Worm (Caenorhabditis elegans) whole organism, young adult: Measurements from ENCODE around the gene bicd-1.

Experiments used
- B0035.1 ChIP-seq: sonication (generic microtip); optimal IDR thresholded peaks from 2 replicates; lab custom pipeline; 2016; ENCODE audit warnings: missing genetic modification characterization, mild to moderate bottlenecking, missing compliant biosample characterization, missing genotype, missing genetic modification reagents
- B0261.1 ChIP-seq: sonication (generic microtip); optimal IDR thresholded peaks from 2 replicates; lab custom pipeline; 2016; ENCODE audit warnings: mild to moderate bottlenecking, missing genetic modification characterization, moderate library complexity, missing compliant biosample characterization
- B0336.3 ChIP-seq: fragments of 200-800 bp; sonication (Bioruptor generic); IDR thresholded peaks from 2 replicates; pipeline ENCODE4 v1.3.6; 2022; ENCODE audit warnings: missing genetic modification characterization, missing compliant biosample characterization
- D2030.7 ChIP-seq: fragments of 200-800 bp; sonication (Bioruptor generic); IDR thresholded peaks from 2 replicates; pipeline ENCODE4 v1.3.6; 2022; ENCODE audit warnings: missing genetic modification reagents, missing genetic modification characterization, missing compliant biosample characterization
- F23B12.7 ChIP-seq: sonication (generic microtip); optimal IDR thresholded peaks from 2 replicates; lab custom pipeline; 2017; ENCODE audit warnings: missing genetic modification characterization, mild to moderate bottlenecking, missing compliant biosample characterization, antibody characterized with exemption, moderate library complexity; ENCODE audit not compliant: insufficient read depth
- F33H1.4 ChIP-seq: fragments of 200-800 bp; sonication (Bioruptor generic); IDR thresholded peaks from 2 replicates; pipeline ENCODE4 v1.3.6; 2022; ENCODE audit warnings: missing genetic modification reagents, missing genetic modification characterization, missing compliant biosample characterization
- F57C9.4 ChIP-seq: sonication (generic microtip); optimal IDR thresholded peaks from 2 replicates; lab custom pipeline; 2017; ENCODE audit warnings: mild to moderate bottlenecking, missing genetic modification characterization, missing compliant biosample characterization
- Y56A3A.18 ChIP-seq: fragments of 200-800 bp; sonication (Bioruptor generic); IDR thresholded peaks from 2 replicates; pipeline ENCODE4 v1.3.6; 2022; ENCODE audit warnings: missing genetic modification reagents, missing genetic modification characterization, missing compliant biosample characterization
- Y67H2A.10 ChIP-seq: fragments of 200-800 bp; sonication (Bioruptor generic); conservative IDR thresholded peaks from 2 replicates; pipeline ENCODE4 v1.3.6; 2022; ENCODE audit warnings: missing genetic modification reagents, missing genetic modification characterization, missing compliant biosample characterization
- Y95B8A.8 ChIP-seq: fragments of 200-800 bp; sonication (Bioruptor generic); IDR thresholded peaks from 2 replicates; pipeline ENCODE4 v1.3.6; 2022; ENCODE audit warnings: missing genetic modification reagents, missing genetic modification characterization, missing compliant biosample characterization
- ZK185.1 ChIP-seq: sonication (generic microtip); optimal IDR thresholded peaks from 2 replicates; lab custom pipeline; 2016; ENCODE audit warnings: mild to moderate bottlenecking, missing genetic modification characterization, missing compliant biosample characterization; ENCODE audit not compliant: poor library complexity, severe bottlenecking
- atf-7 ChIP-seq: sonication (generic microtip); optimal IDR thresholded peaks from 2 replicates; lab custom pipeline; 2017; ENCODE audit warnings: mild to moderate bottlenecking, missing genetic modification characterization, missing compliant biosample characterization
- attf-5 ChIP-seq: fragments of 200-800 bp; sonication (Bioruptor generic); optimal IDR thresholded peaks from 2 replicates; lab custom pipeline; 2018; ENCODE audit warnings: mild to moderate bottlenecking, missing genetic modification characterization, missing compliant biosample characterization
- bed-1 ChIP-seq: fragments of 200-800 bp; sonication (Bioruptor generic); IDR thresholded peaks from 2 replicates; pipeline ENCODE4 v1.3.6; 2022; ENCODE audit warnings: missing genetic modification reagents, missing genetic modification characterization, missing compliant biosample characterization
- cebp-1 ChIP-seq, 2 experiments: fragments of 200-800 bp in 1 of 2; sonication (Bioruptor generic) in 1 of 2; sonication (generic microtip) in 1 of 2; IDR thresholded peaks in 1 of 2; optimal IDR thresholded peaks in 1 of 2; 2 replicates each; pipeline versions ENCODE4 v1.3.6 to Lab custom; 2017 to 2022; ENCODE audit warnings: missing compliant biosample characterization in 2 of 2, missing genetic modification characterization in 2 of 2, mild to moderate bottlenecking in 1 of 2, missing genetic modification reagents in 1 of 2, moderate library complexity in 1 of 2
- cebp-2 ChIP-seq: fragments of 200-800 bp; sonication (Bioruptor generic); IDR thresholded peaks from 2 replicates; pipeline ENCODE4 v1.3.6; 2022; ENCODE audit warnings: missing genetic modification characterization, missing compliant biosample characterization
- ceh-27 ChIP-seq: fragments of 200-800 bp; sonication (Bioruptor generic); optimal IDR thresholded peaks from 2 replicates; lab custom pipeline; 2018; ENCODE audit warnings: mild to moderate bottlenecking, missing genetic modification characterization, moderate library complexity, missing compliant biosample characterization
- ceh-40 ChIP-seq: fragments of 200-800 bp; sonication (Bioruptor generic); IDR thresholded peaks from 2 replicates; pipeline ENCODE4 v1.3.6; 2022; ENCODE audit warnings: missing genetic modification characterization, missing compliant biosample characterization
- dpl-1 ChIP-seq: fragments of 150-350 bp; optimal IDR thresholded peaks from 2 replicates; lab custom pipeline; 2014; ENCODE audit warnings: missing biosample characterization, missing genetic modification reagents, missing genetic modification characterization
- efl-1 ChIP-seq: fragments of 150-350 bp; optimal IDR thresholded peaks from 2 replicates; lab custom pipeline; 2014; ENCODE audit warnings: missing biosample characterization, missing genetic modification reagents, missing genetic modification characterization
- egrh-3 ChIP-seq: fragments of 200-800 bp; sonication (Bioruptor generic); IDR thresholded peaks from 2 replicates; pipeline ENCODE4 v1.3.6; 2022; ENCODE audit warnings: missing genetic modification reagents, missing genetic modification characterization, missing compliant biosample characterization
- ekl-4 ChIP-seq: fragments of 200-800 bp; sonication (Bioruptor generic); IDR thresholded peaks from 2 replicates; pipeline ENCODE4 v1.3.6; 2022; ENCODE audit warnings: missing genetic modification reagents, missing genetic modification characterization, missing compliant biosample characterization
- fkh-3 ChIP-seq: sonication (generic microtip); optimal IDR thresholded peaks from 2 replicates; lab custom pipeline; 2016; ENCODE audit warnings: mild to moderate bottlenecking, missing genetic modification characterization, missing compliant biosample characterization
- lin-35 ChIP-seq, 3 experiments: fragments of 150-350 bp in 2 of 3; sonication (generic microtip) in 1 of 3; optimal IDR thresholded peaks; 2 replicates each; lab custom pipeline; 2014 to 2018; ENCODE audit warnings: missing biosample characterization in 3 of 3, missing genetic modification characterization in 3 of 3, missing genetic modification reagents in 3 of 3
- lin-54 ChIP-seq: fragments of 200-800 bp; sonication (Bioruptor generic); optimal IDR thresholded peaks from 2 replicates; lab custom pipeline; 2018; ENCODE audit warnings: mild to moderate bottlenecking, missing genetic modification characterization, missing compliant biosample characterization
- madf-10 ChIP-seq: sonication (generic microtip); optimal IDR thresholded peaks from 2 replicates; lab custom pipeline; 2016; ENCODE audit warnings: mild to moderate bottlenecking, missing genetic modification characterization, missing compliant biosample characterization
- madf-6 ChIP-seq: fragments of 200-800 bp; sonication (Bioruptor generic); IDR thresholded peaks from 2 replicates; pipeline ENCODE4 v1.3.6; 2022; ENCODE audit warnings: missing genetic modification reagents, missing genetic modification characterization, missing compliant biosample characterization
- nfya-1 ChIP-seq: sonication (generic microtip); optimal IDR thresholded peaks from 2 replicates; lab custom pipeline; 2017; ENCODE audit warnings: antibody characterized with exemption, missing compliant biosample characterization, missing genetic modification characterization, borderline replicate concordance; ENCODE audit not compliant: insufficient read depth
- nhr-27 ChIP-seq: fragments of 200-800 bp; sonication (Bioruptor generic); optimal IDR thresholded peaks from 2 replicates; lab custom pipeline; 2018; ENCODE audit warnings: mild to moderate bottlenecking, missing genetic modification characterization, moderate library complexity, missing compliant biosample characterization
- nhr-80 ChIP-seq: sonication (generic microtip); optimal IDR thresholded peaks from 2 replicates; lab custom pipeline; 2016; ENCODE audit warnings: missing genetic modification characterization, missing compliant biosample characterization
- pha-4 ChIP-seq: fragments of 150-350 bp; sonication (generic microtip); optimal IDR thresholded peaks from 2 replicates; lab custom pipeline; 2014; ENCODE audit warnings: missing biosample characterization, missing genetic modification reagents, missing genetic modification characterization
- rpc-1 ChIP-seq, 2 experiments: fragments of 150-350 bp in 1 of 2; sonication (generic microtip) in 1 of 2; optimal IDR thresholded peaks; 2 replicates each; lab custom pipeline; 2014 to 2018; ENCODE audit warnings: missing biosample characterization in 1 of 2, missing genetic modification characterization in 1 of 2, missing genetic modification reagents in 1 of 2, missing genotype in 1 of 2
- snpc-4 ChIP-seq, 5 experiments: fragments of 150-350 bp in 1 of 5; sonication (generic microtip) in 4 of 5; optimal IDR thresholded peaks; 2 replicates each; lab custom pipeline; 2014 to 2018; ENCODE audit warnings: missing genetic modification characterization in 5 of 5, missing biosample characterization in 3 of 5, antibody characterized with exemption in 2 of 5, mild to moderate bottlenecking in 2 of 5, missing compliant biosample characterization in 2 of 5, missing genotype in 2 of 5, moderate library complexity in 2 of 5, missing genetic modification reagents in 1 of 5
- tbp1 ChIP-seq: fragments of 200-800 bp; sonication (Bioruptor generic); optimal IDR thresholded peaks from 2 replicates; lab custom pipeline; 2018; ENCODE audit warnings: mild to moderate bottlenecking, missing genetic modification characterization, missing compliant biosample characterization
- xnd-1 ChIP-seq: sonication (generic microtip); optimal IDR thresholded peaks from 2 replicates; lab custom pipeline; 2016; ENCODE audit warnings: missing genotype, missing genetic modification reagents, missing genetic modification characterization, missing compliant biosample characterization
- ztf-3 ChIP-seq: fragments of 200-800 bp; sonication (Bioruptor generic); optimal IDR thresholded peaks from 2 replicates; lab custom pipeline; 2018; ENCODE audit warnings: mild to moderate bottlenecking, missing genetic modification characterization, missing compliant biosample characterization

The bicd-1 gene

ce11 chrIV:6555388-6556330 lies 16.5 kb downstream of the bicd-1 start, which contains the start of gene paqr-1:
TSS of gene paqr-1 (minus strand) at chrIV:6555438.
- TF ChIP-seq lin-35 (GFP tag; optimal IDR thresholded peaks at IDR 0.05; lab: Kevin White, UChicago): peak in 1 of 3 experiments; percentile 67
- TF ChIP-seq nhr-80 (tag; lab: Kevin White, UChicago): no peak
- no peak for TF ChIP-seq snpc-4 (GFP tag; optimal IDR thresholded peaks at IDR 0.05; lab: Kevin White, UChicago)
- TF ChIP-seq snpc-4 (tag; optimal IDR thresholded peaks at IDR 0.05; lab: Kevin White, UChicago): peak in 1 of 4 experiments; percentile 21
- peak; percentile 7 for TF ChIP-seq attf-5
- TF ChIP-seq ztf-3 (GFP tag; lab: Kevin White, UChicago): no peak
- TF ChIP-seq nhr-27 (tag; lab: Kevin White, UChicago): no peak
- peak; percentile 31 for TF ChIP-seq lin-54 (GFP tag; lab: Kevin White, UChicago)
- peak; percentile 1 for TF ChIP-seq tbp1 (GFP tag; lab: Kevin White, UChicago)
- TF ChIP-seq efl-1 (GFP tag; lab: Kevin White, UChicago): peak; percentile 12
- TF ChIP-seq cebp-1 (GFP tag; IDR thresholded peaks at IDR 0.05; lab: Robert Waterston, UW): peak; percentile 77
- TF ChIP-seq cebp-1 (tag; optimal IDR thresholded peaks at IDR 0.05; lab: Kevin White, UChicago): peak; percentile 92

DNA sequence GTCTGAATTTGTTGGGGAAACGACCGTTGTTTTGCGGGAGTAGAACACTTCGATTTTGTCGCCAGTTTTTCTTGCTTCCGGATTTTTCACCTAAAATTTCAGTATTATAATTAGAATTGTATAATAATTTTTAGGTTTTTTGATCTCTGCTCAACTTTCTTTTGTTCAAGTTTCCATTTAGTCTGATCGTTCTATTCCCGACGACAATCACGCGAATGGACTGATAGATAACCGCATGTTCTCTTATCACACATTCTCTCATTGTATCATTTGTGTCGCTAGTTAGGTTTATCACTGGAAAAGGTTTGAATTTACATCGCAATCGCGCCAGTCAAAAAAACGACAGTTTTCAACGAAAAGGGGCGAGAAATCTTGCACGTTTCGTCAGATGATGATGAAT lies 17.3 kb downstream of the bicd-1 start:
- TF ChIP-seq ceh-27 (GFP tag; lab: Kevin White, UChicago) (no peak), D2030.7 (GFP tag; lab: Robert Waterston, UW) (no peak), F57C9.4 (tag; lab: Kevin White, UChicago) (no peak), Y56A3A.18 (GFP tag; lab: Robert Waterston, UW) (no peak), Y95B8A.8 (GFP tag; lab: Robert Waterston, UW) (0 out of 2 replicates have a peak, but pooled peaks have one; percentile 46), nfya-1 (tag; lab: Kevin White, UChicago) (no peak), ekl-4 (GFP tag; lab: Robert Waterston, UW) (0 out of 2 replicates have a peak, but pooled peaks have one; percentile 29), cebp-1 (GFP tag; IDR thresholded peaks at IDR 0.05; lab: Robert Waterston, UW) (no peak), cebp-1 (tag; optimal IDR thresholded peaks at IDR 0.05; lab: Kevin White, UChicago) (peak; percentile 31), rpc-1 (optimal IDR thresholded peaks at IDR 0.05; lab: Kevin White, UChicago) (no peak), rpc-1 (tag; optimal IDR thresholded peaks at IDR 0.05; lab: Kevin White, UChicago) (no peak), B0336.3 (GFP tag; lab: Robert Waterston, UW) (peak; percentile 61; the same call in 1 of the 2 replicates), B0261.1 (tag; lab: Kevin White, UChicago) (no peak), dpl-1 (GFP tag; lab: Kevin White, UChicago) (no peak), egrh-3 (GFP tag; lab: Robert Waterston, UW) (no peak), ceh-40 (GFP tag; lab: Robert Waterston, UW) (no peak), cebp-2 (no peak), madf-6 (GFP tag; lab: Robert Waterston, UW) (no peak), F33H1.4 (no peak), bed-1 (no peak), Y67H2A.10 (GFP tag; lab: Robert Waterston, UW) (no peak), B0035.1 (tag; lab: Kevin White, UChicago) (no peak), attf-5 (peak; percentile 1), ZK185.1 (tag; lab: Kevin White, UChicago) (no peak), xnd-1 (no peak), fkh-3 (tag; lab: Kevin White, UChicago) (no peak), tbp1 (GFP tag; lab: Kevin White, UChicago) (peak; percentile 25), nhr-80 (tag; lab: Kevin White, UChicago) (peak; percentile 96), pha-4 (tag; lab: Kevin White, UChicago) (peak; percentile 12), F23B12.7 (tag; lab: Kevin White, UChicago) (no peak), atf-7 (tag; lab: Kevin White, UChicago) (peak; percentile 28), lin-54 (GFP tag; lab: Kevin White, UChicago) (no peak), madf-10 (tag; lab: Kevin White, UChicago) (peak; percentile 44)
